Fruit fly (Drosophila melanogaster) whole organism: ENCODE results near the gene Lcp65Ae.

ENCODE experiments used
- CG8478 ChIP-seq: fragments of >200 bp; optimal IDR thresholded peaks from 2 replicates; lab custom pipeline; 2018; ENCODE audit warnings: inconsistent platforms
- Dll ChIP-seq: fragments of >200 bp; optimal IDR thresholded peaks from 2 replicates; lab custom pipeline; 2017
- EcR ChIP-seq, 2 experiments: fragments of >200 bp; optimal IDR thresholded peaks; 2 replicates each; lab custom pipeline; 2017; ENCODE audit warnings: missing biosample characterization in 2 of 2, missing genetic modification characterization in 2 of 2, missing genetic modification reagents in 2 of 2
- pan ChIP-seq: fragments of >200 bp; optimal IDR thresholded peaks from 2 replicates; lab custom pipeline; 2017
- psq ChIP-seq: fragments of >200 bp; optimal IDR thresholded peaks from 2 replicates; lab custom pipeline; 2017
- usp ChIP-seq: fragments of >200 bp; optimal IDR thresholded peaks from 2 replicates; lab custom pipeline; 2017; ENCODE audit warnings: missing biosample characterization, missing genetic modification characterization, mixed read lengths

Lcp65Ae gene

dm6 chr3L:6108264-6109060 lies 29.5 kb downstream of the Lcp65Ae start:
- TF ChIP-seq usp (GFP tag; lab: Kevin White, UChicago) (no peak), Dll (no peak), psq (no peak), EcR (GFP tag; optimal IDR thresholded peaks at IDR 0.05; lab: Kevin White, UChicago) (no peak), pan (lab: Kevin White, UChicago) (no peak), CG8478 (lab: Kevin White, UChicago) (no peak)

dm6 chr3L:6106717-6107116 lies 31.2 kb downstream of the Lcp65Ae start:
- TF ChIP-seq EcR (GFP tag; optimal IDR thresholded peaks at IDR 0.05; lab: Kevin White, UChicago) = no peak
- no peak for TF ChIP-seq CG8478 (lab: Kevin White, UChicago)
- TF ChIP-seq pan (lab: Kevin White, UChicago) = no peak
- TF ChIP-seq Dll = no peak
- TF ChIP-seq psq = no peak
- no peak for TF ChIP-seq usp (GFP tag; lab: Kevin White, UChicago)

dm6 chr3L:6105435-6105834 lies 32.5 kb downstream of the Lcp65Ae start:
- TF ChIP-seq psq (no peak), EcR (GFP tag; optimal IDR thresholded peaks at IDR 0.05; lab: Kevin White, UChicago) (no peak), Dll (no peak), CG8478 (lab: Kevin White, UChicago) (no peak), usp (GFP tag; lab: Kevin White, UChicago) (no peak), pan (lab: Kevin White, UChicago) (no peak)

- TF ChIP-seq pan (lab: Kevin White, UChicago) (no peak), EcR (GFP tag; optimal IDR thresholded peaks at IDR 0.05; lab: Kevin White, UChicago) (no peak), usp (GFP tag; lab: Kevin White, UChicago) (no peak), CG8478 (lab: Kevin White, UChicago) (no peak), Dll (no peak), psq (no peak)
Measured at dm6 chr3L:6104551-6104950, 33.4 kb downstream of the Lcp65Ae start.

- TF ChIP-seq EcR (GFP tag; optimal IDR thresholded peaks at IDR 0.05; lab: Kevin White, UChicago) = no peak
- no peak for TF ChIP-seq usp (GFP tag; lab: Kevin White, UChicago)
- no peak for TF ChIP-seq pan (lab: Kevin White, UChicago)
- no peak for TF ChIP-seq psq
- no peak for TF ChIP-seq CG8478 (lab: Kevin White, UChicago)
Measured at dm6 chr3L:6103658-6104057, 34.3 kb downstream of the Lcp65Ae start.

dm6 chr3L:6097270-6097669 lies 40.6 kb downstream of the Lcp65Ae start, which contains the start of gene Ets65A:
Gene Ets65A (plus strand): TSS chr3L:6097617.
- TF ChIP-seq EcR (GFP tag; optimal IDR thresholded peaks at IDR 0.05; lab: Kevin White, UChicago) = no peak

dm6 chr3L:6094697-6095096 lies 43.2 kb downstream of the Lcp65Ae start, which contains the start of the genes CG10467 and loj:
Gene CG10467 (minus strand): TSS chr3L:6094747.
Gene loj (plus strand): TSS chr3L:6094987.
- TF ChIP-seq EcR (GFP tag; optimal IDR thresholded peaks at IDR 0.05; lab: Kevin White, UChicago) (no peak), CG8478 (lab: Kevin White, UChicago) (no peak), psq (no peak), pan (lab: Kevin White, UChicago) (no peak), Dll (no peak), usp (GFP tag; lab: Kevin White, UChicago) (no peak)

dm6 chr3L:6093213-6093612 lies 44.7 kb downstream of the Lcp65Ae start, which contains the start of gene CG10469:
Gene CG10469 (minus strand): TSS chr3L:6093313.
- TF ChIP-seq psq (no peak), Dll (no peak), usp (GFP tag; lab: Kevin White, UChicago) (no peak), EcR (GFP tag; optimal IDR thresholded peaks at IDR 0.05; lab: Kevin White, UChicago) (no peak), pan (lab: Kevin White, UChicago) (no peak), CG8478 (lab: Kevin White, UChicago) (no peak)
